Worm (Caenorhabditis elegans) whole organism, early embryonic: ENCODE measurements around the gene F41E7.9.

Experiments used
- F13C5.2 ChIP-seq: sonication (generic microtip); optimal IDR thresholded peaks from 2 replicates; lab custom pipeline; 2017; ENCODE audit warnings: mild to moderate bottlenecking, missing genetic modification characterization, inconsistent platforms, missing compliant biosample characterization
- ama-1 ChIP-seq: fragments of 150-350 bp; optimal IDR thresholded peaks from 2 replicates; lab custom pipeline; 2014
- ceh-13 ChIP-seq: fragments of 200-800 bp; sonication (Bioruptor generic); optimal IDR thresholded peaks from 2 replicates; lab custom pipeline; 2018; ENCODE audit warnings: mild to moderate bottlenecking, missing genetic modification characterization, missing compliant biosample characterization
- ceh-36 ChIP-seq: sonication (generic microtip); optimal IDR thresholded peaks from 2 replicates; lab custom pipeline; 2016; ENCODE audit warnings: missing genetic modification characterization, inconsistent platforms, missing compliant biosample characterization
- ets-7 ChIP-seq: sonication (generic microtip); optimal IDR thresholded peaks from 2 replicates; lab custom pipeline; 2016; ENCODE audit warnings: missing genotype, missing genetic modification characterization, missing compliant biosample characterization
- flt-1 ChIP-seq: fragments of 200-800 bp; sonication (Bioruptor generic); IDR thresholded peaks from 2 replicates; pipeline ENCODE4 v1.3.6; 2022; ENCODE audit warnings: missing genetic modification characterization, missing compliant biosample characterization
- hmbx-1 ChIP-seq: sonication (generic microtip); optimal IDR thresholded peaks from 2 replicates; lab custom pipeline; 2016; ENCODE audit warnings: mild to moderate bottlenecking, missing genetic modification characterization, missing compliant biosample characterization
- hnd-1 ChIP-seq: sonication (generic microtip); optimal IDR thresholded peaks from 2 replicates; lab custom pipeline; 2016; ENCODE audit warnings: missing genetic modification characterization, missing compliant biosample characterization
- pes-1 ChIP-seq: fragments of 200-800 bp; sonication (Bioruptor generic); IDR thresholded peaks from 2 replicates; pipeline ENCODE4 v1.3.6; 2022; ENCODE audit warnings: missing genetic modification reagents, missing genetic modification characterization, missing compliant biosample characterization
- scrt-1 ChIP-seq: fragments of 200-800 bp; sonication (Bioruptor generic); IDR thresholded peaks from 2 replicates; pipeline ENCODE4 v1.3.6; 2022; ENCODE audit warnings: missing genetic modification characterization, missing compliant biosample characterization
- sea-1 ChIP-seq: fragments of 200-800 bp; sonication (Bioruptor generic); conservative IDR thresholded peaks from 2 replicates; pipeline ENCODE4 v1.3.6; 2022; ENCODE audit warnings: missing genetic modification characterization, missing compliant biosample characterization
- tbx-37 ChIP-seq: fragments of 200-800 bp; sonication (Bioruptor generic); conservative IDR thresholded peaks from 2 replicates; pipeline ENCODE4 v1.3.6; 2022; ENCODE audit warnings: missing genetic modification reagents, missing genetic modification characterization, missing compliant biosample characterization
- tra-4 ChIP-seq: sonication (generic microtip); optimal IDR thresholded peaks from 2 replicates; lab custom pipeline; 2017; ENCODE audit warnings: missing genetic modification characterization, missing compliant biosample characterization

- no peak for TF ChIP-seq ets-7 (tag; lab: Kevin White, UChicago)
- TF ChIP-seq flt-1 (GFP tag; lab: Robert Waterston, UW): no peak
- TF ChIP-seq ama-1 (lab: Kevin White, UChicago): no peak
- no peak for TF ChIP-seq ceh-13
- no peak for TF ChIP-seq pes-1 (GFP tag; lab: Robert Waterston, UW)
- no peak for TF ChIP-seq hmbx-1
- TF ChIP-seq hnd-1 (tag; lab: Kevin White, UChicago): no peak
- no peak for TF ChIP-seq scrt-1 (GFP tag; lab: Robert Waterston, UW)
- TF ChIP-seq F13C5.2 (tag; lab: Kevin White, UChicago): no peak
- TF ChIP-seq ceh-36 (tag; lab: Kevin White, UChicago): no peak
- no peak for TF ChIP-seq sea-1
- TF ChIP-seq tra-4 (tag; lab: Kevin White, UChicago): no peak
- TF ChIP-seq tbx-37: no peak
Observed at ce11 chrX:10340044-10340443, 24.2 kb upstream of the F41E7.9 start.
